Fruit fly (Drosophila melanogaster) whole organism, embryonic: ENCODE results near the gene CG32801.

Experiments
- Abd-B ChIP-seq: fragments of 200-800 bp; sonication (Bioruptor generic); optimal IDR thresholded peaks from 2 replicates; lab custom pipeline; 2018; ENCODE audit warnings: missing biosample characterization, mild to moderate bottlenecking, missing genetic modification characterization, moderate library complexity
- Blimp-1 ChIP-seq: fragments of 200-800 bp; sonication (Bioruptor generic); optimal IDR thresholded peaks from 3 replicates; lab custom pipeline; 2018; ENCODE audit warnings: missing biosample characterization, missing genetic modification characterization, mild to moderate bottlenecking, moderate library complexity, missing genetic modification reagents
- CG12104 ChIP-seq: fragments of 200-800 bp; sonication (Bioruptor generic); optimal IDR thresholded peaks from 3 replicates; lab custom pipeline; 2016; ENCODE audit warnings: missing biosample characterization, missing genetic modification characterization
- CG12236 ChIP-seq: fragments of 200-800 bp; sonication (Bioruptor generic); optimal IDR thresholded peaks from 2 replicates; lab custom pipeline; 2016; ENCODE audit warnings: missing biosample characterization, missing genetic modification characterization
- CG1233 ChIP-seq: fragments of 200-800 bp; sonication (Bioruptor generic); optimal IDR thresholded peaks from 4 replicates; lab custom pipeline; 2018; ENCODE audit warnings: missing biosample characterization, mild to moderate bottlenecking, missing genetic modification characterization
- CG1529 ChIP-seq: fragments of 200-800 bp; sonication (Bioruptor generic); optimal IDR thresholded peaks from 3 replicates; lab custom pipeline; 2018; ENCODE audit warnings: missing biosample characterization, missing genetic modification characterization
- CG15479 ChIP-seq: fragments of 200-800 bp; sonication (Bioruptor generic); optimal IDR thresholded peaks from 3 replicates; lab custom pipeline; 2019; ENCODE audit warnings: missing biosample characterization, mild to moderate bottlenecking, missing genetic modification characterization, moderate library complexity
- CG17385 ChIP-seq: fragments of 200-800 bp; sonication (Bioruptor generic); optimal IDR thresholded peaks from 3 replicates; lab custom pipeline; 2018; ENCODE audit warnings: missing biosample characterization, mild to moderate bottlenecking, missing genetic modification characterization
- CG17568 ChIP-seq: fragments of 200-800 bp; sonication (Bioruptor generic); optimal IDR thresholded peaks from 2 replicates; lab custom pipeline; 2018; ENCODE audit warnings: missing biosample characterization, mild to moderate bottlenecking, missing genetic modification characterization, moderate library complexity
- CG18599 ChIP-seq: fragments of 200-800 bp; sonication (Bioruptor generic); optimal IDR thresholded peaks from 3 replicates; lab custom pipeline; 2017; ENCODE audit warnings: missing biosample characterization, missing genetic modification characterization, mild to moderate bottlenecking, moderate library complexity, missing genetic modification reagents
- CG2678 ChIP-seq: fragments of 200-800 bp; sonication (Bioruptor generic); optimal IDR thresholded peaks from 3 replicates; lab custom pipeline; 2019; ENCODE audit warnings: missing biosample characterization, mild to moderate bottlenecking, missing genetic modification characterization, moderate library complexity
- CG3281 ChIP-seq: fragments of 200-800 bp; sonication (Bioruptor generic); optimal IDR thresholded peaks from 3 replicates; lab custom pipeline; 2017; ENCODE audit warnings: missing biosample characterization, mild to moderate bottlenecking, missing genetic modification characterization
- CG3838 ChIP-seq: fragments of 200-800 bp; sonication (Bioruptor generic); optimal IDR thresholded peaks from 3 replicates; lab custom pipeline; 2016; ENCODE audit warnings: missing biosample characterization, missing genetic modification characterization
- CG4404 ChIP-seq: fragments of 200-800 bp; sonication (Bioruptor generic); IDR thresholded peaks from 2 replicates; pipeline ENCODE4 v1.3.6; 2022; ENCODE audit warnings: missing biosample characterization, missing genetic modification characterization
- CG5245 ChIP-seq: fragments of 200-800 bp; sonication (Bioruptor generic); optimal IDR thresholded peaks from 3 replicates; lab custom pipeline; 2016; ENCODE audit warnings: missing biosample characterization, missing genetic modification characterization
- CG6272 ChIP-seq: fragments of 200-800 bp; sonication (Bioruptor generic); IDR thresholded peaks from 2 replicates; pipeline ENCODE4 v1.3.6; 2022; ENCODE audit warnings: missing biosample characterization, missing genetic modification characterization
- CG9817 ChIP-seq: fragments of 200-800 bp; sonication (Bioruptor generic); optimal IDR thresholded peaks from 2 replicates; lab custom pipeline; 2018; ENCODE audit warnings: missing biosample characterization, mild to moderate bottlenecking, missing genetic modification characterization, moderate library complexity
- Dad ChIP-seq: fragments of 200-800 bp; sonication (Bioruptor generic); optimal IDR thresholded peaks from 3 replicates; lab custom pipeline; 2016; ENCODE audit warnings: missing biosample characterization, missing genetic modification characterization
- Ets65A ChIP-seq: fragments of 200-800 bp; sonication (Bioruptor generic); peaks from one replicate; lab custom pipeline; 2016; ENCODE audit warnings: missing biosample characterization, missing genetic modification characterization
- Jarid2 ChIP-seq: fragments of 200-800 bp; sonication (Bioruptor generic); optimal IDR thresholded peaks from 3 replicates; lab custom pipeline; 2017; ENCODE audit warnings: mild to moderate bottlenecking, missing biosample characterization, missing genetic modification reagents, missing genetic modification characterization
- Myb ChIP-seq: fragments of 200-800 bp; sonication (Bioruptor generic); optimal IDR thresholded peaks from 2 replicates; lab custom pipeline; 2016; ENCODE audit warnings: missing biosample characterization, missing genetic modification characterization
- Nf-YB ChIP-seq: fragments of 200-800 bp; sonication (Bioruptor generic); optimal IDR thresholded peaks from 3 replicates; lab custom pipeline; 2019; ENCODE audit warnings: missing biosample characterization, mild to moderate bottlenecking, missing genetic modification characterization, moderate library complexity
- Pdp1 ChIP-seq, 2 experiments: fragments of 200-800 bp; sonication (Bioruptor generic); optimal IDR thresholded peaks; 3 replicates each; lab custom pipeline; 2016; ENCODE audit warnings: missing biosample characterization in 2 of 2, missing genetic modification characterization in 2 of 2, mild to moderate bottlenecking in 1 of 2, moderate library complexity in 1 of 2
- aop ChIP-seq: fragments of 200-800 bp; sonication (Bioruptor generic); IDR thresholded peaks from 2 replicates; pipeline ENCODE4 v1.3.6; 2022; ENCODE audit warnings: missing biosample characterization, missing genetic modification characterization
- ash1 ChIP-seq: fragments of 200-800 bp; sonication (Bioruptor generic); optimal IDR thresholded peaks from 2 replicates; lab custom pipeline; 2018; ENCODE audit warnings: missing biosample characterization, mild to moderate bottlenecking, missing genetic modification characterization
- br ChIP-seq: fragments of >200 bp; optimal IDR thresholded peaks from 2 replicates; lab custom pipeline; 2017
- bsh ChIP-seq, 2 experiments: fragments of 200-800 bp; sonication (Bioruptor generic); optimal IDR thresholded peaks; 2 replicates each; lab custom pipeline; 2017 to 2018; ENCODE audit warnings: mild to moderate bottlenecking in 2 of 2, missing biosample characterization in 2 of 2, missing genetic modification characterization in 2 of 2, moderate library complexity in 1 of 2
- crc ChIP-seq: fragments of 200-800 bp; sonication (Bioruptor generic); optimal IDR thresholded peaks from 2 replicates; lab custom pipeline; 2016; ENCODE audit warnings: missing biosample characterization, missing genetic modification characterization
- dan ChIP-seq: fragments of 200-800 bp; sonication (Bioruptor generic); IDR thresholded peaks from 2 replicates; pipeline ENCODE4 v1.3.6; 2022; ENCODE audit warnings: missing biosample characterization, missing genetic modification characterization
- dimm ChIP-seq: fragments of 200-800 bp; sonication (Bioruptor generic); IDR thresholded peaks from 2 replicates; pipeline ENCODE4 v1.3.6; 2022; ENCODE audit warnings: missing biosample characterization, missing genetic modification characterization
- eyg ChIP-seq: fragments of 200-800 bp; sonication (Bioruptor generic); optimal IDR thresholded peaks from 3 replicates; lab custom pipeline; 2016; ENCODE audit warnings: missing biosample characterization, missing genetic modification characterization
- gem ChIP-seq: fragments of 200-800 bp; sonication (Bioruptor generic); optimal IDR thresholded peaks from 2 replicates; lab custom pipeline; 2019; ENCODE audit warnings: missing biosample characterization, mild to moderate bottlenecking, missing genetic modification characterization, moderate library complexity
- gsb ChIP-seq: fragments of 200-800 bp; sonication (Bioruptor generic); IDR thresholded peaks from 2 replicates; pipeline ENCODE4 v1.3.6; 2022; ENCODE audit warnings: missing biosample characterization, missing genetic modification characterization
- hkb ChIP-seq, 2 experiments: fragments of 200-800 bp in 1 of 2; fragments of >200 bp in 1 of 2; sonication (Bioruptor generic) in 1 of 2; IDR thresholded peaks in 1 of 2; optimal IDR thresholded peaks in 1 of 2; 2 replicates each; pipeline versions ENCODE4 v1.3.6 to Lab custom; 2017 to 2022; ENCODE audit warnings: missing biosample characterization in 1 of 2, missing genetic modification characterization in 1 of 2
- pros ChIP-seq: fragments of 200-800 bp; sonication (Bioruptor generic); optimal IDR thresholded peaks from 3 replicates; lab custom pipeline; 2019; ENCODE audit warnings: missing biosample characterization, mild to moderate bottlenecking, missing genetic modification characterization, moderate library complexity
- ranshi ChIP-seq: fragments of 200-800 bp; sonication (Bioruptor generic); IDR thresholded peaks from 2 replicates; pipeline ENCODE4 v1.3.6; 2022; ENCODE audit warnings: missing biosample characterization, missing genetic modification characterization
- row ChIP-seq: fragments of 200-800 bp; sonication (Bioruptor generic); IDR thresholded peaks from 3 replicates; pipeline ENCODE4 v1.3.6; 2022; ENCODE audit warnings: missing biosample characterization, missing genetic modification characterization
- slp2 ChIP-seq: fragments of 200-800 bp; sonication (Bioruptor generic); optimal IDR thresholded peaks from 2 replicates; lab custom pipeline; 2016; ENCODE audit warnings: missing biosample characterization, missing genetic modification characterization

The CG32801 gene

dm6 chrX:1858867-1859266 is 44.1 kb downstream of the CG32801 start, which contains the start of gene Lamtor5 (continued):
- TF ChIP-seq Jarid2 (no peak), eyg (GFP tag; lab: Kevin White, UChicago) (no peak), CG1233 (no peak), gem (tag; lab: Kevin White, UChicago) (peak; percentile 68), Abd-B (GFP tag; lab: Kevin White, UChicago) (no peak), CG15479 (GFP tag; lab: Kevin White, UChicago) (no peak), CG3281 (peak; percentile 37), aop (GFP tag; lab: Robert Waterston, UW) (no peak), dan (GFP tag; lab: Robert Waterston, UW) (no peak), hkb (optimal IDR thresholded peaks at IDR 0.05; lab: Kevin White, UChicago) (no peak), hkb (GFP tag; IDR thresholded peaks at IDR 0.05; lab: Robert Waterston, UW) (peak; percentile 39; the same call in 1 of the 2 replicates), Dad (peak; percentile 14), CG2678 (tag; lab: Kevin White, UChicago) (peak; percentile 54), CG1529 (no peak), gsb (GFP tag; lab: Robert Waterston, UW) (no peak), br (no peak), ash1 (GFP tag; lab: Kevin White, UChicago) (no peak), CG17568 (GFP tag; lab: Kevin White, UChicago) (no peak), ranshi (0 out of 2 replicates have a peak, but pooled peaks have one; percentile 14), CG9817 (tag; lab: Kevin White, UChicago) (peak; percentile 14), CG6272 (GFP tag; lab: Robert Waterston, UW) (0 out of 2 replicates have a peak, but pooled peaks have one; percentile 25), Nf-YB (GFP tag; lab: Kevin White, UChicago) (peak; percentile 19), slp2 (GFP tag; lab: Kevin White, UChicago) (peak; percentile 29), CG17385 (GFP tag; lab: Kevin White, UChicago) (peak; percentile 33), CG12104 (no peak), CG3838 (GFP tag; lab: Kevin White, UChicago) (no peak), CG12236 (GFP tag; lab: Kevin White, UChicago) (no peak), row (GFP tag; lab: Robert Waterston, UW) (peak; percentile 84), dimm (GFP tag; lab: Robert Waterston, UW) (no peak), bsh (GFP tag; optimal IDR thresholded peaks at IDR 0.05; lab: Kevin White, UChicago) (peak in 1 of 2 experiments; percentile 35), pros (no peak), CG4404 (GFP tag; lab: Robert Waterston, UW) (no peak)
- TF ChIP-seq, all 482 proteins: peak for 183

- TF ChIP-seq crc (no peak), Blimp-1 (GFP tag; lab: Kevin White, UChicago) (peak; percentile 99)
Measured at dm6 chrX:1856605-1857004, 46.4 kb downstream of the CG32801 start.

dm6 chrX:1854873-1855272 is 48.1 kb downstream of the CG32801 start:
- TF ChIP-seq CG18599 (GFP tag; lab: Kevin White, UChicago) (no peak), CG5245 (GFP tag; lab: Kevin White, UChicago) (no peak), Pdp1 (GFP tag; optimal IDR thresholded peaks at IDR 0.05; lab: Kevin White, UChicago) (peak in 1 of 2 experiments; percentile 65), Myb (GFP tag; lab: Kevin White, UChicago) (no peak), Ets65A (GFP tag; lab: Kevin White, UChicago) (peak; percentile 62)
